Worm (Caenorhabditis elegans): Measurements from ENCODE around the gene cal-1.

ce11 chrV:12523356-12523755 is 6.3 kb upstream of the cal-1 start:
- no peak for TF ChIP-seq ama-1 (optimal IDR thresholded peaks at IDR 0.05)
- TF ChIP-seq ceh-9 (tag; optimal IDR thresholded peaks at IDR 0.05): no peak

All from whole organism, L3 larva.